Worm (Caenorhabditis elegans): ENCODE data around the gene C44B7.11.

DNA sequence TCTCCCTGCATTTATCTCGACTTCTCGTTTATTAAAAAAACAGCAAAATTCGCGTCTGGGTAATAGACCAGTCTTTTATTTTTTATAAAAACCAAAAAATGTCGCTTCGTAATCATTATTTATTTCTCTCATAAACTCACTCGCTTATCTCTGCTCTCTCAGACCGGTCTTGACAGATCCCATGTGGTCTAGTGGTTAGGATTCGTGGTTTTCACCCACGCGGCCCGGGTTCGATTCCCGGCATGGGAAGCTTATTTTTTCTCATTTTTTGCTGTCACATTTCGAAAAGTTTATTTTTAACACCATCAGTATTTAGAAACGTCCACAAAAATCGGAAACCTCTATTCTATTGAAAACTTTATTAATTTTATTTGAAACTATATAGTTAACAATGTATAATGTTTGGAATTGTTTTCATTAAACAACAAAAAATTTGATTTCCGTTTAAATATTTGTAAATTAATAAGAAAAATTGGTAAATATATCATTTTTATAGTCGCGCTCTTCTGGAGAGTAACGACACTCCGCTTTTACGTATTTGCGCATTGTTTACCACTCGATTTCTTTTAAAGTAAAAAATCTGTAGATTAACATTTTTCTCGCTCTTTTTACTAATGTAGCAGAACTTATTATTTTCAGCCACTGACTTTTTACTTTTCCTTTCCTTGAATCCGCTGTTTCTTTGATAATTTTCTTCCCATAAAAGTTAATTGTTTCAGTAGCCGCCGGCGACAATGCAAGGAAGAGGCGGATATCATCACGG, 858 bp upstream of the C44B7.11 start, which contains the start of gene hrpl-1:
- TF ChIP-seq elt-3 (tag; optimal IDR thresholded peaks at IDR 0.05) (no peak), nhr-12 (tag; optimal IDR thresholded peaks at IDR 0.05) (no peak)

Data from whole organism, mixed stage, embryonic.